Fruit fly (Drosophila melanogaster): ENCODE results near the gene CG15814.
A peak's percentile ranks its signal among the peaks of the same experiment; 100 is the strongest.

DNA sequence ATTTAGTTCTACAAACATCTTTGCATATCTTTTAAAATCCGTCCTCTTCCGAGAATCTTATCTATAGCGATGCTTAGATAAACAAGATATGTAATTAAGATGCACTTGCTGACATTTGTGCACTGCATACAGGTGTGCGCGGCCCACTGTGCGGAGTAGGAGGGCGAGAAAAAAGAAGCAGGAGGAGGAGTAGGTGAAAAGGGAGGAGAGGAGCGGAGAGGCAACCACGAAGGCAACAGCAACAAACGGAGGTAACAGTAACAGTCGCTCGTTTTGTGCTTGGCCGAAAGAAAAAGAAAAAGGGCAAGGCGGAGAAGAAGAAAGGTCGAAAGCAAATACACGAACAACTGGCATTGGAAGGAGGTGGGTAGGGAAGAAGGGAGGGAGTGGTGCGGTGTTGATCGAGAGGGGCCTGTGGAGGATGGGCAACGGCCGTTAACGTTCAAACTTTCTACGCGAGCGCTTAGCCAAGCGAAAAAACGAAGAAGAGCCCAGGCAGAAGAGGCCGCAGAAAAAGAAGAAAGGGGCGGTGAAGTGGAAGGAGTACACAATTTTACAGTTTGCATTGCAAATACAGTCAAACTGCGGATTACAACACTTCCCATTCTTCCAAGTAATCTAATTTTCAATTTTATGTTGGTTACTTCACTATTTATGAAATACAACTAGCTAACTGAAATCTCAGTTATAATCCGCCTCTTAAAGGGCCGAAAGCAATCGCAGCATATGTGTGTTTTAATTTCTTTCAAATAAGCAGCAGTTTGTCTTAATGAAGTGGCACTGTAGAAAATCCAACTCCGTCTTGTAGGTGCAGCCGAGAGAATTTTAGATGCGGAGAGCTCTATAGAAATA lies 17.8 kb downstream of the CG15814 start:
- TF ChIP-seq EcR (GFP tag; optimal IDR thresholded peaks at IDR 0.05) (no peak), CG13204 (GFP tag; optimal IDR thresholded peaks at IDR 0.05) (no peak), CG32121 (GFP tag; IDR thresholded peaks at IDR 0.05) (no peak), CG14655 (GFP tag; optimal IDR thresholded peaks at IDR 0.05) (peak; percentile 59), CG8159 (tag; optimal IDR thresholded peaks at IDR 0.05) (no peak)
